Fruit fly (Drosophila melanogaster) whole organism, wandering third instar larva: ENCODE results near the gene ND-13A.

Experiments
- Abd-B ChIP-seq: fragments of >200 bp; optimal IDR thresholded peaks from 2 replicates; lab custom pipeline; 2017; ENCODE audit warnings: missing biosample characterization, missing genetic modification characterization
- CG32264 ChIP-seq: fragments of 200-800 bp; sonication (Bioruptor generic); optimal IDR thresholded peaks from 2 replicates; lab custom pipeline; 2016; ENCODE audit warnings: missing biosample characterization, missing genetic modification characterization
- CG9705 ChIP-seq: fragments of 200-800 bp; sonication (Bioruptor generic); optimal IDR thresholded peaks from 2 replicates; lab custom pipeline; 2018; ENCODE audit warnings: missing biosample characterization, mild to moderate bottlenecking, missing genetic modification characterization
- CrebA ChIP-seq: fragments of 200-800 bp; sonication (Bioruptor generic); optimal IDR thresholded peaks from 2 replicates; lab custom pipeline; 2016; ENCODE audit warnings: missing biosample characterization, mild to moderate bottlenecking, missing genetic modification characterization, borderline replicate concordance
- Dfd ChIP-seq: fragments of >200 bp; optimal IDR thresholded peaks from 2 replicates; lab custom pipeline; 2017; ENCODE audit warnings: missing biosample characterization, missing genetic modification characterization
- Dif ChIP-seq: fragments of 200-275, 200-300 bp; sonication (Bioruptor generic); optimal IDR thresholded peaks from 2 replicates; lab custom pipeline; 2018; ENCODE audit warnings: missing biosample characterization, missing genetic modification characterization; ENCODE audit not compliant: partially characterized antibody
- GATAd ChIP-seq: sonication (Bioruptor generic); optimal IDR thresholded peaks from 2 replicates; lab custom pipeline; 2016; ENCODE audit warnings: missing biosample characterization, missing genetic modification characterization
- HLH106 ChIP-seq: fragments of 200-800 bp; optimal IDR thresholded peaks from 3 replicates; lab custom pipeline; 2019; ENCODE audit warnings: missing biosample characterization, mild to moderate bottlenecking, missing genetic modification characterization, moderate library complexity
- Hnf4 ChIP-seq: fragments of 200-800 bp; sonication (Bioruptor generic); optimal IDR thresholded peaks from 2 replicates; lab custom pipeline; 2016; ENCODE audit warnings: missing biosample characterization, mild to moderate bottlenecking, missing genetic modification characterization
- Hr78 ChIP-seq: fragments of >200 bp; optimal IDR thresholded peaks from 2 replicates; lab custom pipeline; 2017; ENCODE audit warnings: missing biosample characterization, missing genetic modification characterization
- Hr83 ChIP-seq: fragments of 200-300 bp; sonication (Bioruptor generic); optimal IDR thresholded peaks from 2 replicates; lab custom pipeline; 2016; ENCODE audit warnings: missing biosample characterization, mild to moderate bottlenecking, missing genetic modification characterization, moderate library complexity; ENCODE audit not compliant: poor library complexity, severe bottlenecking
- Jra ChIP-seq: sonication (Bioruptor generic); optimal IDR thresholded peaks from 2 replicates; lab custom pipeline; 2016; ENCODE audit warnings: missing biosample characterization, missing genetic modification characterization
- Mio ChIP-seq: sonication (Bioruptor generic); optimal IDR thresholded peaks from 2 replicates; lab custom pipeline; 2016; ENCODE audit warnings: missing biosample characterization, missing genetic modification characterization
- Myc ChIP-seq: fragments of >200 bp; optimal IDR thresholded peaks from 2 replicates; lab custom pipeline; 2017
- N ChIP-seq: fragments of >200 bp; optimal IDR thresholded peaks from 2 replicates; lab custom pipeline; 2018; ENCODE audit warnings: missing biosample characterization, missing external identifiers, missing genetic modification characterization
- OdsH ChIP-seq: fragments of 200-800 bp; sonication (Bioruptor generic); optimal IDR thresholded peaks from 2 replicates; lab custom pipeline; 2016; ENCODE audit warnings: missing biosample characterization, mild to moderate bottlenecking, missing genetic modification characterization
- Rel ChIP-seq, 2 experiments: fragments of 200-800 bp; sonication (Bioruptor generic) in 1 of 2; optimal IDR thresholded peaks; 2 replicates in 1 of 2; 3 replicates in 1 of 2; lab custom pipeline; 2016 to 2019; ENCODE audit warnings: mild to moderate bottlenecking in 2 of 2, missing biosample characterization in 2 of 2, missing genetic modification characterization in 2 of 2, moderate library complexity in 1 of 2
- Sp1 ChIP-seq: fragments of 200-800 bp; sonication (Bioruptor generic); optimal IDR thresholded peaks from 3 replicates; lab custom pipeline; 2019; ENCODE audit warnings: missing biosample characterization, mild to moderate bottlenecking, missing genetic modification characterization, moderate library complexity
- Vsx2 ChIP-seq: fragments of 200-300, 225-300 bp; sonication (Bioruptor generic); optimal IDR thresholded peaks from 2 replicates; lab custom pipeline; 2018; ENCODE audit warnings: missing biosample characterization, missing genetic modification characterization; ENCODE audit not compliant: partially characterized antibody
- br ChIP-seq: fragments of 200-800 bp; sonication (Bioruptor generic); optimal IDR thresholded peaks from 2 replicates; lab custom pipeline; 2016; ENCODE audit warnings: missing biosample characterization, missing genetic modification characterization
- brk ChIP-seq: fragments of 200-800 bp; sonication (Bioruptor generic); optimal IDR thresholded peaks from 2 replicates; lab custom pipeline; 2016; ENCODE audit warnings: missing biosample characterization, mild to moderate bottlenecking, missing genetic modification characterization
- dl ChIP-seq, 2 experiments: fragments of 175-275, 200-275 bp in 1 of 2; fragments of 200-275 bp in 1 of 2; sonication (Bioruptor generic); optimal IDR thresholded peaks; lab custom pipeline; 2018; ENCODE audit warnings: mild to moderate bottlenecking in 2 of 2, missing biosample characterization in 2 of 2, missing genetic modification characterization in 2 of 2, moderate library complexity in 2 of 2; ENCODE audit not compliant: partially characterized antibody in 2 of 2, insufficient read depth in 1 of 2
- dmrt93B ChIP-seq: fragments of 200-800 bp; sonication (Bioruptor generic); optimal IDR thresholded peaks from 2 replicates; lab custom pipeline; 2018; ENCODE audit warnings: missing biosample characterization, mild to moderate bottlenecking, missing genetic modification characterization
- dsf ChIP-seq: sonication (Bioruptor generic); optimal IDR thresholded peaks from 2 replicates; lab custom pipeline; 2016; ENCODE audit warnings: missing biosample characterization, missing genetic modification characterization, borderline replicate concordance
- ey ChIP-seq: fragments of 200-800 bp; sonication (Bioruptor generic); optimal IDR thresholded peaks from 2 replicates; lab custom pipeline; 2016; ENCODE audit warnings: missing biosample characterization, missing genetic modification characterization
- foxo ChIP-seq, 2 experiments: fragments of 200-800 bp; sonication (Bioruptor generic); optimal IDR thresholded peaks; 2 replicates in 1 of 2; 3 replicates in 1 of 2; lab custom pipeline; 2016 to 2017; ENCODE audit warnings: missing biosample characterization in 2 of 2, missing genetic modification characterization in 2 of 2
- fru ChIP-seq: fragments of 200-800 bp; sonication (Bioruptor generic); optimal IDR thresholded peaks from 3 replicates; lab custom pipeline; 2016; ENCODE audit warnings: missing biosample characterization, mild to moderate bottlenecking, missing genetic modification characterization
- h ChIP-seq: fragments of 200-800 bp; sonication (Bioruptor generic); optimal IDR thresholded peaks from 3 replicates; lab custom pipeline; 2016; ENCODE audit warnings: missing biosample characterization, mild to moderate bottlenecking, missing genetic modification characterization
- jim ChIP-seq: fragments of 175-275, 200-325 bp; sonication (Bioruptor generic); optimal IDR thresholded peaks from 2 replicates; lab custom pipeline; 2016; ENCODE audit warnings: missing biosample characterization, mild to moderate bottlenecking, missing genetic modification characterization
- lola ChIP-seq: fragments of >200 bp; optimal IDR thresholded peaks from 2 replicates; lab custom pipeline; 2017; ENCODE audit warnings: missing biosample characterization, missing genetic modification characterization
- pan ChIP-seq: fragments of >200 bp; optimal IDR thresholded peaks from 2 replicates; lab custom pipeline; 2017
- psq ChIP-seq: fragments of 200-800 bp; sonication (Bioruptor generic); optimal IDR thresholded peaks from 3 replicates; lab custom pipeline; 2017; ENCODE audit warnings: missing biosample characterization, mild to moderate bottlenecking, missing genetic modification characterization, moderate library complexity
- rgr ChIP-seq: fragments of 200-800 bp; sonication (Bioruptor generic); optimal IDR thresholded peaks from 3 replicates; lab custom pipeline; 2016; ENCODE audit warnings: missing biosample characterization, mild to moderate bottlenecking, missing genetic modification characterization
- sage ChIP-seq: fragments of 200-800 bp; sonication (Bioruptor generic); optimal IDR thresholded peaks from 2 replicates; lab custom pipeline; 2016; ENCODE audit warnings: missing biosample characterization, mild to moderate bottlenecking, missing genetic modification characterization
- sv ChIP-seq: fragments of 200-800 bp; sonication (Bioruptor generic); optimal IDR thresholded peaks from 3 replicates; lab custom pipeline; 2016; ENCODE audit warnings: missing biosample characterization, missing genetic modification characterization
- tai ChIP-seq: sonication (Bioruptor generic); optimal IDR thresholded peaks from 2 replicates; lab custom pipeline; 2016; ENCODE audit warnings: missing biosample characterization, missing genetic modification characterization
- usp ChIP-seq: fragments of >200 bp; optimal IDR thresholded peaks from 2 replicates; lab custom pipeline; 2017; ENCODE audit warnings: missing biosample characterization, missing genetic modification characterization
- woc ChIP-seq: sonication (Bioruptor generic); optimal IDR thresholded peaks from 2 replicates; lab custom pipeline; 2016; ENCODE audit warnings: missing biosample characterization, mild to moderate bottlenecking, missing genetic modification characterization

ND-13A gene

DNA sequence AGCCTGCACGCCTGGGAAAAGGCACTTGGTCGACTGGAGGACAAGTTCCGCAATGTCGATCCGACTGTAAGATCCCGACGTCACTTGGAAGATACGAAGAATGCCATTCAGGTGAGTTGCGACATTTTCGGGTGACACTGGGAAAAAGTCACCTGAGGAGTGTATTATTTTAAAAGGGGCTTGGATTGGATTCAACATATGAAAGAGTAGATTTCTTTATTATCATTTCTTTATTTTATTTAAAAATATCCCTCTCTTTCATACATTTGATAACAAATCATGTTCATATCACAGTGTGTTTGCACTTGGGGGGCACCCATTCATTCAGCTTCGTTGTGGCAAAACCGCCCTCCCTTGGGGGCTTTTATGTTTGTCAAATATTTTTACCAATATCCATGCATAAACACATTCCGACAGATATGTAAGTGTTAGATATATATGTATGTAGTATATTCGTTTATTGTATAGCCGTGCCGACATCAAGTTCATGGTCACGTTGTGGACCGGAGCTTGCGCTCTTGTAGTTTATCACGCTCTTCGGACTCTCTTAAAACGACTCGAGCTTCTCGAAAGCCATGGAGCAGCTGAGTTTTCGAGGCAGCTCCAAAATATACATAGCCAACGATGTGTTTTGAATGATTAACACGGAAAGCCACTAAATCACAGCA lies 47.2 kb upstream of the ND-13A start:
- TF ChIP-seq Dif (GFP tag; lab: Kevin White, UChicago): no peak
- TF ChIP-seq, all 38 proteins: peak for 0

DNA sequence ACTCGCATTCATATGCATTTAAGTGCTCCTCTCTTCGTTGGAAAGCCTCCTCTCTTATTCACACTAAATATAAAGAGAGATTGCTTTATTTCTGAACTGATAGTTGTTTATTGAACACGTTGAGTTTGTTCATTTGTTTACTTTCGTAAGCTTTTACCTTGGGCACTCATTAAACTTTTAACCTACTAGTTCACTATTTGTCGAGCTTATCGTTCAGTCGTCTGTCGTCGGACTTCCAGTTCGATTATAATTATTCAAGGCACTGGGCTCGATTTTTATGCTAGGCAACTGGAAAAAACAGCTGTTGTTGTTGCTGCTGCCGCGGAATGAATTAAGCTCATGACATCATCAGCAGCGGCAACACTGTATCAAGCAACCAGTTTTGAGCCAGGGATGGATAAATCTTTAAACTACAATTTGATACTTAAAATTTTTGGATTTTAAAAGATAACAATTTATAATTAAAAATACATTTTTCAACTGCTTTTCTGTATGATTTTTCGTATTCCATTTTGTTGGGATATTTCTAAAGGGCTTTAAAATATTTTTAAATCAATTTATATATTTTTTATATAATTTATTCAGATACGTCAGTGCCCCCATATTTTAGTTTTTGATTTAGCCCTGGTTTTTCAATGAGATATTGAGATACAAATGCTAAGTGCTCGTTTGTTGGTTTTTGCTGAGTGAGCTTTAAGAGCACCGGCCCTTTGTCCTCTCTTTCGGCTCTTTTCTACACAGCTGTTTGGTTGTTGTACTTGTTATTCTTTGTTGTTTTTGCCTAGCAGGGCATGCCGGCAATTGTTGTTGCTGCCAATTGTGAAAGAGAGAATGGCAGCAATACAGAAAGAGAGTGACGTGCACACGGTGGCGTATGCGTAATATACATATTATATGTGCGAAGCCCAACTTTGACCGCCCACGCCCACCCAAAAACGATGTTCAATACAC lies 45.4 kb upstream of the ND-13A start:
- TF ChIP-seq dsf (GFP tag; lab: Kevin White, UChicago): peak; percentile 14
- peak; percentile 90 for TF ChIP-seq rgr (GFP tag; lab: Kevin White, UChicago)
- peak; percentile 13 to 21 for TF ChIP-seq dl (GFP tag; optimal IDR thresholded peaks at IDR 0.05; lab: Kevin White, UChicago; ENCODE audit: insufficient read depth in 1 of 2, partially characterized antibody in 2 of 2)
- no peak for TF ChIP-seq Dfd (GFP tag; lab: Kevin White, UChicago)
- no peak for TF ChIP-seq CG32264
- TF ChIP-seq brk (GFP tag; lab: Kevin White, UChicago): peak; percentile 48
- TF ChIP-seq HLH106 (tag; lab: Kevin White, UChicago): peak; percentile 98
- peak; percentile 65 for TF ChIP-seq woc (GFP tag; lab: Kevin White, UChicago)
- TF ChIP-seq h (GFP tag; lab: Kevin White, UChicago): peak; percentile 85
- no peak for TF ChIP-seq usp
- peak; percentile 98 for TF ChIP-seq Sp1 (GFP tag; lab: Kevin White, UChicago)
- no peak for TF ChIP-seq CrebA (GFP tag; lab: Kevin White, UChicago)
- TF ChIP-seq Abd-B: no peak
- peak; percentile 92 for TF ChIP-seq psq (GFP tag; lab: Kevin White, UChicago)
- TF ChIP-seq pan (lab: Kevin White, UChicago): no peak
- TF ChIP-seq Myc: no peak
- peak; percentile 29 for TF ChIP-seq Rel (GFP tag; optimal IDR thresholded peaks at IDR 0.05; lab: Kevin White, UChicago)
- peak; percentile 83 for TF ChIP-seq Rel (tag; optimal IDR thresholded peaks at IDR 0.05; lab: Kevin White, UChicago)
- TF ChIP-seq Hnf4 (GFP tag; lab: Kevin White, UChicago): no peak
- no peak for TF ChIP-seq Jra
- no peak for TF ChIP-seq Mio (GFP tag; lab: Kevin White, UChicago)
- TF ChIP-seq br (GFP tag; lab: Kevin White, UChicago): peak; percentile 48
- no peak for TF ChIP-seq jim (GFP tag; lab: Kevin White, UChicago)
- TF ChIP-seq Hr83 (GFP tag; lab: Kevin White, UChicago): no peak
- peak; percentile 90 for TF ChIP-seq CG9705
- peak; percentile 93 for TF ChIP-seq OdsH
- TF ChIP-seq Dif (GFP tag; lab: Kevin White, UChicago): peak; percentile 7
- TF ChIP-seq tai (GFP tag; lab: Kevin White, UChicago): no peak
- peak; percentile 58 for TF ChIP-seq sage
- TF ChIP-seq foxo (GFP tag; optimal IDR thresholded peaks at IDR 0.05; lab: Kevin White, UChicago): peak in 1 of 2 experiments; percentile 93
- no peak for TF ChIP-seq GATAd (GFP tag; lab: Kevin White, UChicago)
- peak; percentile 89 for TF ChIP-seq fru (GFP tag; lab: Kevin White, UChicago)
- peak; percentile 74 for TF ChIP-seq sv (GFP tag; lab: Kevin White, UChicago)
- no peak for TF ChIP-seq Hr78 (GFP tag; lab: Kevin White, UChicago)
- TF ChIP-seq lola (GFP tag; lab: Kevin White, UChicago): no peak
- peak; percentile 90 for TF ChIP-seq dmrt93B
- TF ChIP-seq ey (GFP tag; lab: Kevin White, UChicago): peak; percentile 78
- no peak for TF ChIP-seq N (GFP tag; lab: Kevin White, UChicago)
- no peak for TF ChIP-seq Vsx2 (GFP tag; lab: Kevin White, UChicago)
